Fruit fly (Drosophila melanogaster): Measurements from ENCODE around the gene VhaPPA1-1.

DNA sequence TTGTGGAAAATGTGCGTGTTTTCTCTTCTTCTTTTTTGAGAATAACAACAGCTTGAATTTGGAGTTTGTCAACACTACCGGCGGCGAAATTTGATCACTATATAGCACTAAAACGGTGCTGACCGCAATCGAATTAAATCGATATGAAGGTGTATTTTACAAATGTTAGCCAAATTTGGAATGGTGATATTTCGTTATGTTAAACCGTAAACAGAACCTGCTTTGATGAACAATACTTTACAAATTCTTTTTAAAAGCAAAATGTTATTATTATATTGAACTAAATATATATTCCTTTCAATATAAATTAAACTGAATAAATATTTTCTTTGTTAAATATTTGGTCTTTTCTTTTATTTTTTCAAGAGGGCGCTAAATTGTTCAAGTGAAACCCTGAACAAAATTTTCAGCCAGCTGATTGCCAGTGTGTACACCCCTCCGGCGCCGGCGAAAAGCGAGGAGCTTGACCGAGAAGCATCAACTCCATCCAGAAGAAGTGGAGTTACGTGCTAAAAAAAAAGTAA is 17.8 kb downstream of the VhaPPA1-1 start, which contains the start of the genes Rrp6, CG33331 and CG33332:
- peak; percentile 67 to 80 for TF ChIP-seq dpn (GFP tag; optimal IDR thresholded peaks at IDR 0.05)
- TF ChIP-seq danr (GFP tag; IDR thresholded peaks at IDR 0.05), result no peak

Data from whole organism, embryonic.